Fruit fly (Drosophila melanogaster) whole organism, embryonic: ENCODE measurements around the gene Irk1.
A peak's percentile ranks its signal among the peaks of the same experiment; 100 is the strongest.

Experiments
- Blimp-1 ChIP-seq: fragments of 200-800 bp; sonication (Bioruptor generic); optimal IDR thresholded peaks from 3 replicates; lab custom pipeline; 2018; ENCODE audit warnings: missing biosample characterization, missing genetic modification characterization, mild to moderate bottlenecking, moderate library complexity, missing genetic modification reagents
- CG10321 ChIP-seq: fragments of 200-800 bp; sonication (Bioruptor generic); IDR thresholded peaks from 2 replicates; pipeline ENCODE4 v1.3.6; 2022; ENCODE audit warnings: missing biosample characterization, missing genetic modification characterization
- CG11723 ChIP-seq: fragments of 200-800 bp; sonication (Bioruptor generic); optimal IDR thresholded peaks from 2 replicates; lab custom pipeline; 2017; ENCODE audit warnings: missing biosample characterization, mild to moderate bottlenecking, missing genetic modification characterization
- CG12071 ChIP-seq: fragments of 200-800 bp; sonication (Bioruptor generic); optimal IDR thresholded peaks from 3 replicates; lab custom pipeline; 2018; ENCODE audit warnings: missing biosample characterization, mild to moderate bottlenecking, missing genetic modification characterization
- CG13123 ChIP-seq: fragments of 200-800 bp; sonication (Bioruptor generic); optimal IDR thresholded peaks from 2 replicates; lab custom pipeline; 2016; ENCODE audit warnings: missing biosample characterization, missing genetic modification characterization
- CG14014 ChIP-seq: fragments of 200-800 bp; sonication (Bioruptor generic); IDR thresholded peaks from 2 replicates; pipeline ENCODE4 v1.3.6; 2022; ENCODE audit warnings: missing biosample characterization, missing genetic modification characterization
- CG1529 ChIP-seq: fragments of 200-800 bp; sonication (Bioruptor generic); optimal IDR thresholded peaks from 3 replicates; lab custom pipeline; 2018; ENCODE audit warnings: missing biosample characterization, missing genetic modification characterization
- CG1602 ChIP-seq: fragments of 200-800 bp; sonication (Bioruptor generic); optimal IDR thresholded peaks from 3 replicates; lab custom pipeline; 2016; ENCODE audit warnings: missing biosample characterization, missing genetic modification characterization
- CG16815 ChIP-seq: fragments of 200-800 bp; sonication (Bioruptor generic); optimal IDR thresholded peaks from 3 replicates; lab custom pipeline; 2017; ENCODE audit warnings: missing biosample characterization, mild to moderate bottlenecking, missing genetic modification characterization
- CG17186 ChIP-seq: fragments of 200-800 bp; sonication (Bioruptor generic); optimal IDR thresholded peaks from 3 replicates; lab custom pipeline; 2017; ENCODE audit warnings: missing biosample characterization, missing genetic modification reagents, missing genetic modification characterization
- CG17328 ChIP-seq: fragments of 200-800 bp; sonication (Bioruptor generic); IDR thresholded peaks from 2 replicates; pipeline ENCODE4 v1.3.6; 2022; ENCODE audit warnings: missing biosample characterization, missing genetic modification characterization
- CG17829 ChIP-seq: fragments of 200-800 bp; optimal IDR thresholded peaks from 2 replicates; lab custom pipeline; 2019; ENCODE audit warnings: missing biosample characterization, mild to moderate bottlenecking, missing genetic modification characterization, moderate library complexity
- CG30020 ChIP-seq: fragments of 200-800 bp; optimal IDR thresholded peaks from 2 replicates; lab custom pipeline; 2019; ENCODE audit warnings: missing biosample characterization, mild to moderate bottlenecking, missing genetic modification characterization, moderate library complexity
- CG30403 ChIP-seq: fragments of 200-800 bp; sonication (Bioruptor generic); optimal IDR thresholded peaks from 3 replicates; lab custom pipeline; 2016; ENCODE audit warnings: missing biosample characterization, missing genetic modification characterization
- CG31365 ChIP-seq: fragments of 200-800 bp; sonication (Bioruptor generic); optimal IDR thresholded peaks from 2 replicates; lab custom pipeline; 2018; ENCODE audit warnings: missing biosample characterization, mild to moderate bottlenecking, missing genetic modification characterization
- CG33557 ChIP-seq: fragments of 200-800 bp; sonication (Bioruptor generic); optimal IDR thresholded peaks from 2 replicates; lab custom pipeline; 2019; ENCODE audit warnings: missing biosample characterization, mild to moderate bottlenecking, missing genetic modification characterization, moderate library complexity
- CG4282 ChIP-seq: fragments of 200-800 bp; sonication (Bioruptor generic); optimal IDR thresholded peaks from 2 replicates; lab custom pipeline; 2016; ENCODE audit warnings: missing biosample characterization, missing genetic modification characterization
- CG4360 ChIP-seq: fragments of 200-800 bp; sonication (Bioruptor generic); IDR thresholded peaks from 2 replicates; pipeline ENCODE4 v1.3.6; 2022; ENCODE audit warnings: missing biosample characterization, missing genetic modification characterization
- CG9817 ChIP-seq: fragments of 200-800 bp; sonication (Bioruptor generic); optimal IDR thresholded peaks from 2 replicates; lab custom pipeline; 2018; ENCODE audit warnings: missing biosample characterization, mild to moderate bottlenecking, missing genetic modification characterization, moderate library complexity
- CTCF ChIP-seq: fragments of 200-800 bp; sonication (Bioruptor generic); optimal IDR thresholded peaks from 2 replicates; lab custom pipeline; 2017; ENCODE audit warnings: missing biosample characterization, mild to moderate bottlenecking, missing genetic modification characterization, moderate library complexity
- Dp ChIP-seq: fragments of 200-800 bp; sonication (Bioruptor generic); optimal IDR thresholded peaks from 2 replicates; lab custom pipeline; 2018; ENCODE audit warnings: missing biosample characterization, mild to moderate bottlenecking, missing genetic modification characterization, moderate library complexity
- H2.0 ChIP-seq: fragments of 200-800 bp; sonication (Bioruptor generic); IDR thresholded peaks from 2 replicates; pipeline ENCODE4 v1.3.6; 2022; ENCODE audit warnings: missing biosample characterization, missing genetic modification characterization
- HmgZ ChIP-seq: fragments of 200-800 bp; sonication (Bioruptor generic); optimal IDR thresholded peaks from 2 replicates; lab custom pipeline; 2018; ENCODE audit warnings: missing biosample characterization, mild to moderate bottlenecking, missing genetic modification characterization
- Kr ChIP-seq: fragments of 200-800 bp; sonication (Bioruptor generic); optimal IDR thresholded peaks from 2 replicates; lab custom pipeline; 2017; ENCODE audit warnings: missing biosample characterization, mild to moderate bottlenecking, missing genetic modification characterization
- Lhr ChIP-seq: fragments of 200-800 bp; sonication (Bioruptor generic); optimal IDR thresholded peaks from 3 replicates; lab custom pipeline; 2017; ENCODE audit warnings: mild to moderate bottlenecking, missing biosample characterization, missing genetic modification reagents, missing genetic modification characterization
- Med ChIP-seq: fragments of 200-800 bp; sonication (Bioruptor generic); peaks from one replicate; lab custom pipeline; 2016; ENCODE audit warnings: missing biosample characterization, missing genetic modification characterization, mild to moderate bottlenecking, inconsistent platforms, moderate library complexity
- Ravus ChIP-seq: fragments of 200-800 bp; sonication (Bioruptor generic); IDR thresholded peaks from 2 replicates; pipeline ENCODE4 v1.3.6; 2022; ENCODE audit warnings: missing biosample characterization, missing genetic modification characterization
- Xbp1 ChIP-seq: fragments of 200-800 bp; sonication (Bioruptor generic); optimal IDR thresholded peaks from 3 replicates; lab custom pipeline; 2016; ENCODE audit warnings: missing biosample characterization, mild to moderate bottlenecking, missing genetic modification characterization
- bsh ChIP-seq, 2 experiments: fragments of 200-800 bp; sonication (Bioruptor generic); optimal IDR thresholded peaks; 2 replicates each; lab custom pipeline; 2017 to 2018; ENCODE audit warnings: mild to moderate bottlenecking in 2 of 2, missing biosample characterization in 2 of 2, missing genetic modification characterization in 2 of 2, moderate library complexity in 1 of 2
- btn ChIP-seq: fragments of 200-800 bp; sonication (Bioruptor generic); optimal IDR thresholded peaks from 2 replicates; lab custom pipeline; 2016; ENCODE audit warnings: missing biosample characterization, missing genetic modification characterization
- cas ChIP-seq: fragments of 200-800 bp; sonication (Bioruptor generic); IDR thresholded peaks from 2 replicates; pipeline ENCODE4 v1.3.6; 2022; ENCODE audit warnings: missing biosample characterization, missing genetic modification characterization
- cato ChIP-seq: fragments of 200-800 bp; sonication (Bioruptor generic); optimal IDR thresholded peaks from 2 replicates; lab custom pipeline; 2016; ENCODE audit warnings: missing biosample characterization, missing genetic modification characterization, borderline replicate concordance
- chm ChIP-seq: fragments of 200-800 bp; sonication (Bioruptor generic); IDR thresholded peaks from 2 replicates; pipeline ENCODE4 v1.3.6; 2022; ENCODE audit warnings: missing biosample characterization, missing genetic modification characterization
- crol ChIP-seq: fragments of 200-800 bp; sonication (Bioruptor generic); IDR thresholded peaks from 2 replicates; pipeline ENCODE4 v1.3.6; 2022; ENCODE audit warnings: missing biosample characterization, missing genetic modification characterization
- crp ChIP-seq, 2 experiments: fragments of 200-800 bp; sonication (Bioruptor generic); optimal IDR thresholded peaks; 2 replicates in 1 of 2; 3 replicates in 1 of 2; lab custom pipeline; 2017; ENCODE audit warnings: missing biosample characterization in 2 of 2, missing genetic modification characterization in 2 of 2, mild to moderate bottlenecking in 1 of 2, moderate library complexity in 1 of 2
- da ChIP-seq: fragments of 200-800 bp; sonication (Bioruptor generic); optimal IDR thresholded peaks from 2 replicates; lab custom pipeline; 2016; ENCODE audit warnings: missing biosample characterization, missing genetic modification characterization
- emc ChIP-seq: fragments of 200-800 bp; sonication (Bioruptor generic); optimal IDR thresholded peaks from 2 replicates; lab custom pipeline; 2016; ENCODE audit warnings: missing biosample characterization, missing genetic modification characterization
- fru ChIP-seq: fragments of >200 bp; optimal IDR thresholded peaks from 2 replicates; lab custom pipeline; 2017
- gem ChIP-seq: fragments of 200-800 bp; sonication (Bioruptor generic); optimal IDR thresholded peaks from 2 replicates; lab custom pipeline; 2019; ENCODE audit warnings: missing biosample characterization, mild to moderate bottlenecking, missing genetic modification characterization, moderate library complexity
- gsb-n ChIP-seq: fragments of 200-800 bp; sonication (Bioruptor generic); optimal IDR thresholded peaks from 3 replicates; lab custom pipeline; 2018; ENCODE audit warnings: missing biosample characterization, mild to moderate bottlenecking, missing genetic modification characterization
- jigr1 ChIP-seq: fragments of 200-800 bp; sonication (Bioruptor generic); IDR thresholded peaks from 3 replicates; pipeline ENCODE4 v1.3.6; 2022; ENCODE audit warnings: missing biosample characterization, missing genetic modification characterization
- kay ChIP-seq: fragments of 200-800 bp; sonication (Bioruptor generic); optimal IDR thresholded peaks from 2 replicates; lab custom pipeline; 2016; ENCODE audit warnings: missing biosample characterization, missing genetic modification characterization
- lmd ChIP-seq: fragments of 200-800 bp; sonication (Bioruptor generic); IDR thresholded peaks from 2 replicates; pipeline ENCODE4 v1.3.6; 2022; ENCODE audit warnings: missing biosample characterization, missing genetic modification characterization
- luna ChIP-seq: fragments of 200-800 bp; sonication (Bioruptor generic); optimal IDR thresholded peaks from 2 replicates; lab custom pipeline; 2016; ENCODE audit warnings: missing biosample characterization, missing genetic modification characterization
- pnt ChIP-seq: fragments of 200-800 bp; sonication (Bioruptor generic); optimal IDR thresholded peaks from 3 replicates; lab custom pipeline; 2016; ENCODE audit warnings: missing biosample characterization, missing genetic modification characterization
- psq ChIP-seq: fragments of 200-800 bp; sonication (Bioruptor generic); optimal IDR thresholded peaks from 2 replicates; lab custom pipeline; 2017; ENCODE audit warnings: missing biosample characterization, missing genetic modification characterization
- sens ChIP-seq: fragments of 200-800 bp; sonication (Bioruptor generic); peaks from one replicate; lab custom pipeline; 2016; ENCODE audit warnings: missing biosample characterization, missing genetic modification characterization
- sima ChIP-seq: fragments of 200-800 bp; sonication (Bioruptor generic); optimal IDR thresholded peaks from 2 replicates; lab custom pipeline; 2016; ENCODE audit warnings: missing biosample characterization, missing genetic modification characterization
- so ChIP-seq: fragments of 200-800 bp; sonication (Bioruptor generic); IDR thresholded peaks from 3 replicates; pipeline ENCODE4 v1.3.6; 2022; ENCODE audit warnings: missing biosample characterization, missing genetic modification characterization
- stwl ChIP-seq: fragments of 200-800 bp; sonication (Bioruptor generic); optimal IDR thresholded peaks from 3 replicates; lab custom pipeline; 2018; ENCODE audit warnings: missing biosample characterization, mild to moderate bottlenecking, missing genetic modification characterization, moderate library complexity
- toy ChIP-seq: fragments of 200-800 bp; sonication (Bioruptor generic); IDR thresholded peaks from 2 replicates; pipeline ENCODE4 v1.3.6; 2022; ENCODE audit warnings: missing biosample characterization, missing genetic modification characterization
- tup ChIP-seq: fragments of 200-800 bp; sonication (Bioruptor generic); optimal IDR thresholded peaks from 2 replicates; lab custom pipeline; 2016; ENCODE audit warnings: missing biosample characterization, mild to moderate bottlenecking, missing genetic modification characterization, moderate library complexity
- wdn ChIP-seq: fragments of 200-800 bp; sonication (Bioruptor generic); IDR thresholded peaks from 2 replicates; pipeline ENCODE4 v1.3.6; 2022; ENCODE audit warnings: missing biosample characterization, missing genetic modification characterization

Irk1 gene

dm6 chr3R:23141678-23142338, 26.3 kb upstream of the Irk1 start, which contains the start of gene hh (continued):
- TF ChIP-seq jigr1 (GFP tag; lab: Robert Waterston, UW), result no peak
- no peak for TF ChIP-seq crp (GFP tag; optimal IDR thresholded peaks at IDR 0.05; lab: Kevin White, UChicago)
- no peak for TF ChIP-seq Xbp1
- TF ChIP-seq Ravus, result no peak
- no peak for TF ChIP-seq CG16815 (GFP tag; lab: Kevin White, UChicago)
- no peak for TF ChIP-seq tup (GFP tag; lab: Kevin White, UChicago)
- TF ChIP-seq Med (GFP tag; lab: Kevin White, UChicago), result peak; percentile 66
- TF ChIP-seq gem (tag; lab: Kevin White, UChicago), result no peak
- TF ChIP-seq CG12071 (GFP tag; lab: Kevin White, UChicago), result no peak
- no peak for TF ChIP-seq CTCF (GFP tag; lab: Kevin White, UChicago)
- TF ChIP-seq CG30403 (GFP tag; lab: Kevin White, UChicago), result no peak
- TF ChIP-seq bsh (GFP tag; optimal IDR thresholded peaks at IDR 0.05; lab: Kevin White, UChicago), result no peak
- TF ChIP-seq kay, result no peak
- no peak for TF ChIP-seq cato (GFP tag; lab: Kevin White, UChicago)
- no peak for TF ChIP-seq CG4360
- TF ChIP-seq CG31365 (tag; lab: Kevin White, UChicago), result no peak
- TF ChIP-seq CG14014 (GFP tag; lab: Robert Waterston, UW), result no peak
- no peak for TF ChIP-seq psq (GFP tag; lab: Kevin White, UChicago)
- peak; percentile 26 for TF ChIP-seq CG17829 (tag; lab: Kevin White, UChicago)
- no peak for TF ChIP-seq emc (GFP tag; lab: Kevin White, UChicago)
- no peak for TF ChIP-seq crol (GFP tag; lab: Robert Waterston, UW)
- TF ChIP-seq wdn (GFP tag; lab: Robert Waterston, UW), result no peak
- TF ChIP-seq CG17328 (GFP tag; lab: Robert Waterston, UW), result no peak
- peak; percentile 39 for TF ChIP-seq HmgZ
- TF ChIP-seq cas (GFP tag; lab: Robert Waterston, UW), result no peak
- no peak for TF ChIP-seq fru (lab: Kevin White, UChicago)
- TF ChIP-seq stwl (tag; lab: Kevin White, UChicago), result no peak
- no peak for TF ChIP-seq H2.0 (GFP tag; lab: Robert Waterston, UW)
- TF ChIP-seq CG33557 (GFP tag; lab: Kevin White, UChicago), result no peak
- no peak for TF ChIP-seq Blimp-1 (GFP tag; lab: Kevin White, UChicago)
- TF ChIP-seq Kr, result no peak
- TF ChIP-seq CG10321, result peak; percentile 95
- no peak for TF ChIP-seq pnt
- no peak for TF ChIP-seq lmd
- TF ChIP-seq luna (GFP tag; lab: Kevin White, UChicago), result no peak
- TF ChIP-seq Dp (GFP tag; lab: Kevin White, UChicago), result no peak
- no peak for TF ChIP-seq CG1529 (GFP tag; lab: Kevin White, UChicago)
- TF ChIP-seq CG30020 (tag; lab: Kevin White, UChicago), result no peak
- no peak for TF ChIP-seq CG9817 (tag; lab: Kevin White, UChicago)
- TF ChIP-seq so, result no peak
- no peak for TF ChIP-seq Lhr
- TF ChIP-seq CG4282 (GFP tag; lab: Kevin White, UChicago), result no peak
- TF ChIP-seq CG1602 (GFP tag; lab: Kevin White, UChicago), result no peak
- TF ChIP-seq toy (GFP tag; lab: Robert Waterston, UW), result no peak
- no peak for TF ChIP-seq sima (GFP tag; lab: Kevin White, UChicago)
- TF ChIP-seq btn, result no peak
- peak; percentile 26 for TF ChIP-seq gsb-n (tag; lab: Kevin White, UChicago)
- no peak for TF ChIP-seq CG11723 (GFP tag; lab: Kevin White, UChicago)
- TF ChIP-seq CG13123 (GFP tag; lab: Kevin White, UChicago), result no peak
- TF ChIP-seq chm (GFP tag; lab: Robert Waterston, UW), result no peak
- TF ChIP-seq sens (GFP tag; lab: Kevin White, UChicago), result peak; percentile 42
- no peak for TF ChIP-seq da (GFP tag; lab: Kevin White, UChicago)
- no peak for TF ChIP-seq CG17186 (GFP tag; lab: Kevin White, UChicago)
